Fruit fly (Drosophila melanogaster): ENCODE data around the gene fmt.
A peak's percentile ranks its signal among the peaks of the same experiment; 100 is the strongest.

fmt gene

dm6 chr3L:6217212-6217611, 43.5 kb upstream of the fmt start (continued):
- TF ChIP-seq topi (GFP tag; optimal IDR thresholded peaks at IDR 0.05) (no peak), CG16779 (tag; optimal IDR thresholded peaks at IDR 0.05) (no peak), lz (GFP tag; optimal IDR thresholded peaks at IDR 0.05) (no peak), esn (GFP tag; optimal IDR thresholded peaks at IDR 0.05) (peak; percentile 69), Sox14 (GFP tag; optimal IDR thresholded peaks at IDR 0.05) (no peak)

- TF ChIP-seq Gug (GFP tag; IDR thresholded peaks at IDR 0.05), result no peak
- peak; percentile 70 for TF ChIP-seq svp (GFP tag)
Measured at dm6 chr3L:6216787-6217078, 43.1 kb upstream of the fmt start.

DNA sequence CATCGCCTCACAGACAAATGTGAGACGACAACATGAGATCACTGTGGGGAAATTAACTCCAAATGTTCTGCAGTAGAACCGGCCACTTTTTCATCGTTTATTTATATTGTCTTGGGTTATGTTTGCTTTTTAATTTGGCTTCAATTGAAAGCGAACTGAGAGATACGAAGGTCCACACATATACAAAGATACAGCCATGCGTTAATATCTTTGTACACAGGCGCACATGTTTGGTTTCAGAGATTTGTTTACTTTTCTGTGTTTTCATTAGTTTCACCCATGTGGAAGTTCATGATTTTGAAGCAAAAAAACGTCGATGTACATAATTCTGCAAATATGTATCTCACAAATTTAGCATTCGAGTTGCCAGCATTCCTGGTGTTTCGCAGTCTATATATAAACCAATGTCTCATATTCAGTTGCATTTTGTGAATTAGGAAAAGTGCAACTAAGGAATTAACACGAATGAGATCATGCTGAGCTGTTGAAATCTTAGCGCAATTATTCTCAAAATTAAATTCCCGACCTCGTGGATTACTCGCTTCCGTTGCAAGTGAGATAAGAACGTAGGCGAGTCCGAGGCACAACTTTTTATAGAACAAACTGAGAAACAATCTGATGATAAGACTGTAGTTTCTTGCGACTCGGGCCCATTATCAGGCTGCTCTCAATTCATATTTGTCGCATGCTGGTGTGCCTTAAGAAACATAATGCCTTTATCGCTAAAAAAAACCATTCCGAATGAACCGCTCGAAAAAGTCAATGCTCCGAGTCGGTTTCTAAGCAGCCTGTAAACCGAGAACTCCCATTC, 42.5 kb upstream of the fmt start:
- TF ChIP-seq CG3032 (tag; optimal IDR thresholded peaks at IDR 0.05) (no peak), Hr4 (GFP tag; optimal IDR thresholded peaks at IDR 0.05) (no peak), dac (GFP tag; optimal IDR thresholded peaks at IDR 0.05) (no peak), fd59A (GFP tag; optimal IDR thresholded peaks at IDR 0.05) (no peak), fkh (GFP tag; optimal IDR thresholded peaks at IDR 0.05) (peak; percentile 97)

dm6 chr3L:6200173-6200572, 26.5 kb upstream of the fmt start, which contains the start of gene CG8219:
TSS of gene CG8219 (plus strand) at chr3L:6200473.
- TF ChIP-seq eg (GFP tag; IDR thresholded peaks at IDR 0.05) (no peak), Sox14 (GFP tag; optimal IDR thresholded peaks at IDR 0.05) (no peak), fd59A (GFP tag; optimal IDR thresholded peaks at IDR 0.05) (no peak), Sox102F (GFP tag; optimal IDR thresholded peaks at IDR 0.05) (no peak), Ets96B (tag; optimal IDR thresholded peaks at IDR 0.05) (no peak), ss (GFP tag; optimal IDR thresholded peaks at IDR 0.05) (no peak), Sox15 (GFP tag; optimal IDR thresholded peaks at IDR 0.05) (no peak), CG8632 (GFP tag; optimal IDR thresholded peaks at IDR 0.05) (no peak), cyc (GFP tag; optimal IDR thresholded peaks at IDR 0.05) (no peak), spab (GFP tag; optimal IDR thresholded peaks at IDR 0.05) (no peak), topi (GFP tag; optimal IDR thresholded peaks at IDR 0.05) (no peak), Smox (GFP tag; optimal IDR thresholded peaks at IDR 0.05) (no peak), OdsH (GFP tag; optimal IDR thresholded peaks at IDR 0.05) (no peak)

DNA sequence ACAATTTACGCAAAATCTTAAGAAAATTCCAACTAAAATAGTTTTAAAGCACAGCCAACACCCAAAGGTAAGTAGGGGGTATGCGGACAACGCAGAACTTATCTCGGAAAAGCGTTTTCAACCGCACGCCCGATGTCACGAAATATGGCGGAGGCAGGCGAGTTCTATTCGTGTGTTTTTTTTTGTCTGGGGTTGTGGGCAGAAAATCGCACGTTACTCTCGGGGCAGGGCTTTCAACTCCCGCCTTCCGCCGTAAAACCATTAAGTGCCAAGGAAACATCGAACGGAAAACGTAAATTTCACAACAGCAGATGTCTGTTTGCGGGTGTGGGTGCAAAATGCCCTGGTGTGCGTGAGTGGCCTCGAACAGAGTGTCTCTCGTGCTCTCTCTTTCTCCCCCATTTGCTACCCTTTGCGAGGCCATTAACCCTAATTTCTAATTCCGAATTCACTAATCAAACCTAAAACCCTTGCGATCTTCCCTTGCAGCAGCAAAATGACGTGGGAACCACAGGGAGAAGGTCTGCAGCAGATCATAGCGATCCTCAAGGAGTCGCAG, 20.0 kb upstream of the fmt start:
- no peak for TF ChIP-seq achi (GFP tag; optimal IDR thresholded peaks at IDR 0.05)
- TF ChIP-seq CG4318 (GFP tag; optimal IDR thresholded peaks at IDR 0.05), result no peak
- no peak for TF ChIP-seq Gug (GFP tag; IDR thresholded peaks at IDR 0.05)
- no peak for TF ChIP-seq fd85E (GFP tag; optimal IDR thresholded peaks at IDR 0.05)
- TF ChIP-seq CG11902 (GFP tag; optimal IDR thresholded peaks at IDR 0.05), result no peak
- TF ChIP-seq svp (GFP tag), result no peak
- no peak for TF ChIP-seq dac (GFP tag; optimal IDR thresholded peaks at IDR 0.05)
- TF ChIP-seq net (GFP tag; optimal IDR thresholded peaks at IDR 0.05), result no peak
- no peak for TF ChIP-seq CG31627 (GFP tag; optimal IDR thresholded peaks at IDR 0.05)
- no peak for TF ChIP-seq CG7368 (GFP tag; optimal IDR thresholded peaks at IDR 0.05)
- no peak for TF ChIP-seq CG1621 (tag; optimal IDR thresholded peaks at IDR 0.05)
- no peak for TF ChIP-seq Eip78C (GFP tag)
- TF ChIP-seq CG3919 (GFP tag; optimal IDR thresholded peaks at IDR 0.05), result no peak
- no peak for TF ChIP-seq pdm3 (GFP tag; optimal IDR thresholded peaks at IDR 0.05)
- TF ChIP-seq CG6792 (GFP tag; optimal IDR thresholded peaks at IDR 0.05), result no peak
- no peak for TF ChIP-seq salr (GFP tag; optimal IDR thresholded peaks at IDR 0.05)
- no peak for TF ChIP-seq Hr38 (GFP tag; optimal IDR thresholded peaks at IDR 0.05)
- TF ChIP-seq CG11762 (GFP tag; optimal IDR thresholded peaks at IDR 0.05; ENCODE audit: insufficient read depth), result no peak

Data from whole organism, prepupa.